Worm (Caenorhabditis elegans): Measurements from ENCODE around the gene cyld-1.

- TF ChIP-seq pag-3 (tag; optimal IDR thresholded peaks at IDR 0.05; ENCODE audit: borderline replicate concordance, insufficient read depth) = no peak
- no peak for TF ChIP-seq ceh-90 (tag; optimal IDR thresholded peaks at IDR 0.05)
- TF ChIP-seq fkh-10 (GFP tag; optimal IDR thresholded peaks at IDR 0.05) = no peak
- TF ChIP-seq nhr-12 (tag; optimal IDR thresholded peaks at IDR 0.05) = no peak
- no peak for TF ChIP-seq nhr-11 (tag; optimal IDR thresholded peaks at IDR 0.05)
- TF ChIP-seq snpc-4 (tag; optimal IDR thresholded peaks at IDR 0.05) = no peak
- no peak for TF ChIP-seq fos-1 (tag; optimal IDR thresholded peaks at IDR 0.05)
- TF ChIP-seq F16B12.6 (tag; optimal IDR thresholded peaks at IDR 0.05) = no peak
Measured at ce11 chrIII:9912501-9912900, 2.0 kb upstream of the cyld-1 start.
